Worm (Caenorhabditis elegans) whole organism, L4/young adult: ENCODE data around the gene pfd-2.

Experiments used
- dao-5 ChIP-seq: sonication (generic microtip); optimal IDR thresholded peaks from 2 replicates; lab custom pipeline; 2016; ENCODE audit warnings: missing genotype, missing genetic modification characterization, moderate library complexity, missing compliant biosample characterization
- him-1 ChIP-seq: sonication (generic microtip); optimal IDR thresholded peaks from 2 replicates; lab custom pipeline; 2016; ENCODE audit warnings: missing genotype, missing genetic modification reagents, missing genetic modification characterization, missing compliant biosample characterization

DNA sequence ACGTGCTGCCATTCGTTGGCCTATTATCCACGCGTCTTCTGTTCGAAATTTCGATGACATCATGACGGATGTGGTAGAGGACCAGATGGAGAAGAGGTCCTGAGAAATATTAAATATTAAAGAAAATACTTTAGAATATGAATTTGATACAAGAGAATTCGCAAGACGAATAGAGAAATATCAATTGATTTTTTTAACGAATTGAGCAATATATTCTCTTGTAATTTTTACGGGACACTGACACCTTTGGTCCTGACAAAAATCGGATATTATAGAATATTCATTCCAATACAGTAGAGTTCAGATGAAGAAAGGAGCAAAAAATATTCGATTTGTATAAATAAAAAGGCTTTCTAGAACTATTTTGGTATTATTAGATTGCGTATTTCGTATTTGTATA, 38.4 kb upstream of the pfd-2 start, which contains the start of gene C01F1.6:
- no peak for TF ChIP-seq dao-5 (tag; lab: Kevin White, UChicago)
- TF ChIP-seq him-1 (tag; lab: Kevin White, UChicago): no peak
